Worm (Caenorhabditis elegans): ENCODE measurements around the gene ugt-1.

Gene ugt-1

ce11 chrV:10432607-10433006 lies 37.1 kb downstream of the ugt-1 start (continued):
- no peak for TF ChIP-seq zip-2 (tag; optimal IDR thresholded peaks at IDR 0.05)
- TF ChIP-seq jun-1 (tag; optimal IDR thresholded peaks at IDR 0.05), result no peak
- no peak for TF ChIP-seq nhr-10 (tag; optimal IDR thresholded peaks at IDR 0.05)
- no peak for TF ChIP-seq nhr-237 (tag; optimal IDR thresholded peaks at IDR 0.05)
- no peak for TF ChIP-seq snpc-1.2 (GFP tag; IDR thresholded peaks at IDR 0.05)
- peak; percentile 34; the same call in 1 of the 2 replicates for TF ChIP-seq pha-4 (GFP tag; IDR thresholded peaks at IDR 0.05)
- no peak for TF ChIP-seq pha-4 (tag; optimal IDR thresholded peaks at IDR 0.05)
- TF ChIP-seq D1046.2 (GFP tag; IDR thresholded peaks at IDR 0.05), result no peak
- TF ChIP-seq ceh-20 (GFP tag; IDR thresholded peaks at IDR 0.05), result 0 out of 2 replicates have a peak, but pooled peaks have one; percentile 17
- TF ChIP-seq duxl-1 (tag; optimal IDR thresholded peaks at IDR 0.05; ENCODE audit: poor library complexity), result no peak
- no peak for TF ChIP-seq ceh-62 (tag; optimal IDR thresholded peaks at IDR 0.05)
- no peak for TF ChIP-seq T26A8.4 (GFP tag; IDR thresholded peaks at IDR 0.05)
- TF ChIP-seq sdz-12 (GFP tag; optimal IDR thresholded peaks at IDR 0.05), result no peak
- no peak for TF ChIP-seq snpc-4 (tag; optimal IDR thresholded peaks at IDR 0.05)
- no peak for TF ChIP-seq arid-1 (GFP tag; conservative IDR thresholded peaks at IDR 0.05)
- TF ChIP-seq attf-4 (tag; optimal IDR thresholded peaks at IDR 0.05), result no peak
- TF ChIP-seq php-3 (GFP tag; IDR thresholded peaks at IDR 0.05), result peak; percentile 89
- peak in 1 of 2 experiments; percentile 6 for TF ChIP-seq daf-16 (GFP tag; optimal IDR thresholded peaks at IDR 0.05)
- TF ChIP-seq daf-16 (tag; optimal IDR thresholded peaks at IDR 0.05), result peak; percentile 91
- peak; percentile 61 for TF ChIP-seq nhr-77 (tag; optimal IDR thresholded peaks at IDR 0.05)
- TF ChIP-seq vab-7 (GFP tag; IDR thresholded peaks at IDR 0.05), result no peak
- TF ChIP-seq lsy-2 (tag; optimal IDR thresholded peaks at IDR 0.05), result no peak
- TF ChIP-seq dpl-1 (GFP tag; optimal IDR thresholded peaks at IDR 0.05), result no peak
- no peak for TF ChIP-seq F26F4.8 (GFP tag; conservative IDR thresholded peaks at IDR 0.05)
- TF ChIP-seq unc-130 (GFP tag; optimal IDR thresholded peaks at IDR 0.05), result no peak
- no peak for TF ChIP-seq nhr-42 (GFP tag; IDR thresholded peaks at IDR 0.05)
- no peak for TF ChIP-seq Y5F2A.4 (GFP tag; optimal IDR thresholded peaks at IDR 0.05)
- no peak for TF ChIP-seq egl-27 (tag; optimal IDR thresholded peaks at IDR 0.05)
- no peak for TF ChIP-seq nhr-76 (tag; optimal IDR thresholded peaks at IDR 0.05)
- TF ChIP-seq spr-3 (GFP tag; optimal IDR thresholded peaks at IDR 0.05), result no peak
- TF ChIP-seq set-16 (GFP tag; IDR thresholded peaks at IDR 0.05), result no peak
- TF ChIP-seq unc-62 (GFP tag; optimal IDR thresholded peaks at IDR 0.05 in 1 of 2), result no peak
- TF ChIP-seq unc-62 (tag; optimal IDR thresholded peaks at IDR 0.05), result no peak
- TF ChIP-seq daf-8 (GFP tag; IDR thresholded peaks at IDR 0.05), result no peak
- TF ChIP-seq aly-2 (tag; optimal IDR thresholded peaks at IDR 0.05), result no peak
- TF ChIP-seq lin-13 (GFP tag; optimal IDR thresholded peaks at IDR 0.05), result no peak
- no peak for TF ChIP-seq dmd-9 (GFP tag; IDR thresholded peaks at IDR 0.05)
- no peak for TF ChIP-seq ZK546.5 (tag; optimal IDR thresholded peaks at IDR 0.05)
- no peak for TF ChIP-seq zfp-3 (GFP tag; conservative IDR thresholded peaks at IDR 0.05)
- no peak for TF ChIP-seq daf-19 (GFP tag; conservative IDR thresholded peaks at IDR 0.05)
- no peak for TF ChIP-seq skn-1 (tag; optimal IDR thresholded peaks at IDR 0.05)
- TF ChIP-seq mep-1 (tag; optimal IDR thresholded peaks at IDR 0.05), result no peak
- no peak for TF ChIP-seq Y105C5A.15 (GFP tag; IDR thresholded peaks at IDR 0.05)
- TF ChIP-seq ceh-82 (tag; optimal IDR thresholded peaks at IDR 0.05), result no peak
- no peak for TF ChIP-seq ceh-32 (tag; optimal IDR thresholded peaks at IDR 0.05; ENCODE audit: poor library complexity)
- TF ChIP-seq lin-29 (GFP tag; IDR thresholded peaks at IDR 0.05), result no peak
- TF ChIP-seq mxl-3 (GFP tag; optimal IDR thresholded peaks at IDR 0.05), result no peak
- TF ChIP-seq pqm-1 (tag; optimal IDR thresholded peaks at IDR 0.05), result peak; percentile 99
- no peak for TF ChIP-seq ztf-11 (tag; optimal IDR thresholded peaks at IDR 0.05)
- no peak for TF ChIP-seq aha-1 (tag)
- TF ChIP-seq ztf-7 (tag; optimal IDR thresholded peaks at IDR 0.05), result no peak
- peak; percentile 87 for TF ChIP-seq nhr-28 (tag; optimal IDR thresholded peaks at IDR 0.05)
- TF ChIP-seq F10B5.3 (tag; optimal IDR thresholded peaks at IDR 0.05), result no peak
